Worm (Caenorhabditis elegans) whole organism, early embryonic: ENCODE results near the gene ttr-24.

Experiments used
- B0310.2 ChIP-seq: sonication (generic microtip); optimal IDR thresholded peaks from 2 replicates; lab custom pipeline; 2016; ENCODE audit warnings: mild to moderate bottlenecking, missing genetic modification characterization, missing compliant biosample characterization
- F13C5.2 ChIP-seq: sonication (generic microtip); optimal IDR thresholded peaks from 2 replicates; lab custom pipeline; 2017; ENCODE audit warnings: mild to moderate bottlenecking, missing genetic modification characterization, inconsistent platforms, missing compliant biosample characterization
- aly-1 ChIP-seq: sonication (generic microtip); optimal IDR thresholded peaks from 2 replicates; lab custom pipeline; 2016; ENCODE audit warnings: missing genetic modification characterization, missing compliant biosample characterization
- ama-1 ChIP-seq: fragments of 150-350 bp; optimal IDR thresholded peaks from 2 replicates; lab custom pipeline; 2014
- ceh-13 ChIP-seq: fragments of 200-800 bp; sonication (Bioruptor generic); optimal IDR thresholded peaks from 2 replicates; lab custom pipeline; 2018; ENCODE audit warnings: mild to moderate bottlenecking, missing genetic modification characterization, missing compliant biosample characterization
- ceh-36 ChIP-seq: sonication (generic microtip); optimal IDR thresholded peaks from 2 replicates; lab custom pipeline; 2016; ENCODE audit warnings: missing genetic modification characterization, inconsistent platforms, missing compliant biosample characterization
- ets-7 ChIP-seq: sonication (generic microtip); optimal IDR thresholded peaks from 2 replicates; lab custom pipeline; 2016; ENCODE audit warnings: missing genotype, missing genetic modification characterization, missing compliant biosample characterization
- flt-1 ChIP-seq: fragments of 200-800 bp; sonication (Bioruptor generic); IDR thresholded peaks from 2 replicates; pipeline ENCODE4 v1.3.6; 2022; ENCODE audit warnings: missing genetic modification characterization, missing compliant biosample characterization
- hmbx-1 ChIP-seq: sonication (generic microtip); optimal IDR thresholded peaks from 2 replicates; lab custom pipeline; 2016; ENCODE audit warnings: mild to moderate bottlenecking, missing genetic modification characterization, missing compliant biosample characterization
- hmg-4 ChIP-seq: fragments of 200-800 bp; sonication (Bioruptor generic); optimal IDR thresholded peaks from 2 replicates; lab custom pipeline; 2018; ENCODE audit warnings: mild to moderate bottlenecking, missing genetic modification characterization, missing compliant biosample characterization
- hnd-1 ChIP-seq: sonication (generic microtip); optimal IDR thresholded peaks from 2 replicates; lab custom pipeline; 2016; ENCODE audit warnings: missing genetic modification characterization, missing compliant biosample characterization
- pes-1 ChIP-seq: fragments of 200-800 bp; sonication (Bioruptor generic); IDR thresholded peaks from 2 replicates; pipeline ENCODE4 v1.3.6; 2022; ENCODE audit warnings: missing genetic modification reagents, missing genetic modification characterization, missing compliant biosample characterization
- scrt-1 ChIP-seq: fragments of 200-800 bp; sonication (Bioruptor generic); IDR thresholded peaks from 2 replicates; pipeline ENCODE4 v1.3.6; 2022; ENCODE audit warnings: missing genetic modification characterization, missing compliant biosample characterization
- sea-1 ChIP-seq: fragments of 200-800 bp; sonication (Bioruptor generic); conservative IDR thresholded peaks from 2 replicates; pipeline ENCODE4 v1.3.6; 2022; ENCODE audit warnings: missing genetic modification characterization, missing compliant biosample characterization
- tbx-11 ChIP-seq: fragments of 200-800 bp; sonication (Bioruptor generic); IDR thresholded peaks from 2 replicates; pipeline ENCODE4 v1.3.6; 2022; ENCODE audit warnings: missing genetic modification characterization, missing compliant biosample characterization
- tbx-37 ChIP-seq: fragments of 200-800 bp; sonication (Bioruptor generic); conservative IDR thresholded peaks from 2 replicates; pipeline ENCODE4 v1.3.6; 2022; ENCODE audit warnings: missing genetic modification reagents, missing genetic modification characterization, missing compliant biosample characterization
- tra-4 ChIP-seq: sonication (generic microtip); optimal IDR thresholded peaks from 2 replicates; lab custom pipeline; 2017; ENCODE audit warnings: missing genetic modification characterization, missing compliant biosample characterization

ttr-24 gene

DNA sequence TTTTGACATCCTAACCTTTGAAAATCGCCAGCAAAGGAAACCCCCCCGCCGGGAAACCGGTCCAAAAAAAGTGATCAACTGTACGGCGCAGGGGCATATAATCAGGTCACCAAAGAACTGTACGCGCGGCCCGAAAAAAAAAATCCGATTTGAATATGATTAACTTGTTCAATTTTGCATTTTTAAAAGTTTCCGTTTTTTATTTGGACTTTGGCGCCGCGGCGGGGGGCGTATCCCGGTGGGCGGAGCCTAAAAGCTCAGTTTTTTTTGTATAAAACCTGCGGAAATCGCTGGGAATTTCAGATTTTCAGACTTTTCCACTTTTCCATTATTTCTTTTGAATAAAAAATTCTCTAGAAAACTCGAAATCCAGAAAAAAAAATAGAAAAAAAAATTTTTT, 32.0 kb downstream of the ttr-24 start, which contains the start of gene hmit-1.2:
TSS of gene hmit-1.2 (plus strand) at position 301 of the 400 bp plus-strand sequence.
- TF ChIP-seq flt-1 (GFP tag; lab: Robert Waterston, UW) (no peak), hmbx-1 (tag; lab: Kevin White, UChicago) (no peak), ceh-13 (GFP tag; lab: Kevin White, UChicago) (no peak), scrt-1 (GFP tag; lab: Robert Waterston, UW) (no peak), ets-7 (tag; lab: Kevin White, UChicago) (no peak), tbx-37 (no peak), sea-1 (GFP tag; lab: Robert Waterston, UW) (no peak), B0310.2 (tag; lab: Kevin White, UChicago) (no peak)

DNA sequence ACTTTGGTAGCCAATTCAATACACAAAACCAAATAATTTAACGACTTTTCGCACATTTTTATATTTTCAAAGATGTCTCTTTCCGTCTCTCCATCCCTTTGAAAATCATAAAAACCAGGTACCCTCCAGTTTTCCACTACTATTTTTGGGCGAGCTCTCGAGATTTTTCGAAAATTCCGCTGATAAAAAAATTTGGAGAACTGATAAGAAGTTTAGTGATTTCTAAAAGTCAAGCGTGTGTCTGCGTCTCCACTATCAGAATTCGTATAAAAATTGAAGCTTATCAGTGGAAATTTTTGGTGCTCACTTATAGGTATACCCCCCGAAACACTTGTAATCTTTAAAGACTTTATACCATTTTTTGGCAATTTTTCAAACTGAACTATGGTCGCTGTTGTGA, 39.9 kb downstream of the ttr-24 start, which contains the start of gene hmit-1.1:
TSS of gene hmit-1.1 (plus strand) at position 294 of the 400 bp plus-strand sequence.
- TF ChIP-seq hmbx-1 (tag; lab: Kevin White, UChicago) (no peak), hmg-4 (GFP tag; lab: Kevin White, UChicago) (no peak), pes-1 (GFP tag; lab: Robert Waterston, UW) (no peak), F13C5.2 (tag; lab: Kevin White, UChicago) (no peak), scrt-1 (GFP tag; lab: Robert Waterston, UW) (no peak), tra-4 (tag; lab: Kevin White, UChicago) (no peak), sea-1 (GFP tag; lab: Robert Waterston, UW) (no peak), ama-1 (no peak), tbx-11 (GFP tag; lab: Robert Waterston, UW) (no peak), aly-1 (tag; lab: Kevin White, UChicago) (no peak), B0310.2 (tag; lab: Kevin White, UChicago) (no peak), flt-1 (GFP tag; lab: Robert Waterston, UW) (no peak), ets-7 (tag; lab: Kevin White, UChicago) (no peak), ceh-13 (GFP tag; lab: Kevin White, UChicago) (no peak), hnd-1 (tag; lab: Kevin White, UChicago) (no peak), tbx-37 (no peak), ceh-36 (tag; lab: Kevin White, UChicago) (no peak)

- no peak for TF ChIP-seq tra-4 (tag; lab: Kevin White, UChicago)
- TF ChIP-seq tbx-37: no peak
- TF ChIP-seq ama-1: no peak
- no peak for TF ChIP-seq ceh-13 (GFP tag; lab: Kevin White, UChicago)
- no peak for TF ChIP-seq F13C5.2 (tag; lab: Kevin White, UChicago)
- TF ChIP-seq hmg-4 (GFP tag; lab: Kevin White, UChicago): no peak
- TF ChIP-seq pes-1 (GFP tag; lab: Robert Waterston, UW): no peak
- no peak for TF ChIP-seq hmbx-1 (tag; lab: Kevin White, UChicago)
- no peak for TF ChIP-seq ets-7 (tag; lab: Kevin White, UChicago)
- no peak for TF ChIP-seq scrt-1 (GFP tag; lab: Robert Waterston, UW)
Observed at ce11 chrV:18511847-18512246, 44.6 kb downstream of the ttr-24 start.

DNA sequence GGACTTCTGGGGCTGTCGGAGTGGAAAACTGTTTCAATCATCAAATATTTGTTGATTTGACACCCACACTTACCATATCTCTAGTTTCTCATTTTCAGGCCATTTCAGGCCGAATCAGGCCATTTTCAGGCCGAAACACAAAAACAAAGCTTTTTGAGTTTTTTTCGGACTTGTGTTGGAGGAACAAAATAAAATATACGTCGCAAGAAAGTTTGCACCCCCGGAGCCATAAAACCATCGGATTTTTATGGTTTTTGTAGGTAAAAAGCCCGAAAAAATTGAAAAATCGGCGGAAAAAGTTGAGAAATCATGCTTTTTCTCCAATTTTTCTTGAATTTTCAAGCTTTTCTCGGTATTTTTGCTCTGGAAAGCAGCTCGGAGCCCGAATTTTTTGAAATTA, 47.9 kb downstream of the ttr-24 start, which contains the start of gene Y51A2D.1:
TSS of gene Y51A2D.1 (plus strand) at position 301 of the 400 bp plus-strand sequence.
- no peak for TF ChIP-seq ceh-36 (tag; lab: Kevin White, UChicago)
- no peak for TF ChIP-seq sea-1 (GFP tag; lab: Robert Waterston, UW)
- TF ChIP-seq F13C5.2 (tag; lab: Kevin White, UChicago): no peak
- no peak for TF ChIP-seq pes-1 (GFP tag; lab: Robert Waterston, UW)
- TF ChIP-seq ets-7 (tag; lab: Kevin White, UChicago): no peak
- no peak for TF ChIP-seq flt-1 (GFP tag; lab: Robert Waterston, UW)
- no peak for TF ChIP-seq aly-1 (tag; lab: Kevin White, UChicago)
- TF ChIP-seq hmbx-1 (tag; lab: Kevin White, UChicago): no peak
- TF ChIP-seq ama-1: no peak
- no peak for TF ChIP-seq tbx-11 (GFP tag; lab: Robert Waterston, UW)
- TF ChIP-seq tra-4 (tag; lab: Kevin White, UChicago): no peak
- no peak for TF ChIP-seq B0310.2 (tag; lab: Kevin White, UChicago)
- TF ChIP-seq hmg-4 (GFP tag; lab: Kevin White, UChicago): no peak
- TF ChIP-seq tbx-37: no peak
- no peak for TF ChIP-seq ceh-13 (GFP tag; lab: Kevin White, UChicago)
- TF ChIP-seq scrt-1 (GFP tag; lab: Robert Waterston, UW): no peak
- TF ChIP-seq hnd-1 (tag; lab: Kevin White, UChicago): no peak

DNA sequence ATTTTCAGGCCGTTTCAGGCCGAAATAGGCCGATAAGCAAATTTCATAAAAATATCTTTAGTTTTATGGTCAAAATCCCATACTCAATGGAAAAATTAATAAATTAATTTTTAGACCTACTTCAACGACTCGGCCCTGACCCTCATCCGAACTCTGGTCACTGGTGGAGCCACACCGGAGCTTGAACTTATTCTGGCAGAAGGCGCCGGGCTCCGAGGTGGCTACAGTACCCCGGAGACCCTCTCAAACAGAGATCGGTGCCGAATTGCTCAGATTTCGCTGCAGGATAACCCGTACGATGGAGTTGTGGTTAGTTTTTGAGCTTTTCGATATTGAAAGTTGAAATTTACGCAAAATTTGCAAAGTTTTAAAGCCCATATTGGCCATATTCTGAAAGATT, 49.7 kb downstream of the ttr-24 start:
- TF ChIP-seq tbx-11 (GFP tag; lab: Robert Waterston, UW) (no peak), ceh-13 (GFP tag; lab: Kevin White, UChicago) (peak; percentile 4)
